Worm (Caenorhabditis elegans): Measurements from ENCODE around the gene nlp-11.

The nlp-11 gene

ce11 chrII:9646122-9646555, 45.6 kb downstream of the nlp-11 start (continued):
- TF ChIP-seq ahr-1 (tag; optimal IDR thresholded peaks at IDR 0.05) (no peak), nhr-232 (tag; optimal IDR thresholded peaks at IDR 0.05) (no peak), nfya-1 (tag; optimal IDR thresholded peaks at IDR 0.05) (peak; percentile 89), dmd-4 (tag; optimal IDR thresholded peaks at IDR 0.05; ENCODE audit: borderline replicate concordance) (peak; percentile 58), odd-2 (tag; optimal IDR thresholded peaks at IDR 0.05) (no peak), ztf-16 (tag; optimal IDR thresholded peaks at IDR 0.05) (no peak), ceh-48 (tag; optimal IDR thresholded peaks at IDR 0.05) (peak; percentile 80), K02D7.2 (tag; optimal IDR thresholded peaks at IDR 0.05) (no peak), elt-2 (tag; optimal IDR thresholded peaks at IDR 0.05) (no peak), ref-2 (tag; optimal IDR thresholded peaks at IDR 0.05) (peak; percentile 72), lim-6 (tag; optimal IDR thresholded peaks at IDR 0.05) (no peak), fkh-10 (GFP tag; optimal IDR thresholded peaks at IDR 0.05) (no peak), lin-11 (tag; optimal IDR thresholded peaks at IDR 0.05) (no peak), unc-55 (GFP tag; optimal IDR thresholded peaks at IDR 0.05) (peak; percentile 77), sox-2 (GFP tag; IDR thresholded peaks at IDR 0.05) (no peak), pat-9 (tag; optimal IDR thresholded peaks at IDR 0.05) (no peak), ceh-45 (GFP tag; IDR thresholded peaks at IDR 0.05) (no peak), eyg-1 (tag; optimal IDR thresholded peaks at IDR 0.05) (no peak), pros-1 (tag; optimal IDR thresholded peaks at IDR 0.05) (peak; percentile 78), hlh-30 (tag; optimal IDR thresholded peaks at IDR 0.05; ENCODE audit: insufficient read depth) (peak; percentile 85), ceh-9 (tag; optimal IDR thresholded peaks at IDR 0.05) (no peak), ceh-14 (tag; optimal IDR thresholded peaks at IDR 0.05) (peak; percentile 47), npax-4 (tag; optimal IDR thresholded peaks at IDR 0.05) (no peak), pag-3 (tag; optimal IDR thresholded peaks at IDR 0.05; ENCODE audit: borderline replicate concordance) (no peak), hlh-6 (tag; optimal IDR thresholded peaks at IDR 0.05) (peak; percentile 40), ceh-22 (tag; optimal IDR thresholded peaks at IDR 0.05) (no peak), ceh-6 (GFP tag; optimal IDR thresholded peaks at IDR 0.05) (peak; percentile 37), K09A11.1 (tag; optimal IDR thresholded peaks at IDR 0.05; ENCODE audit: insufficient read depth) (peak; percentile 31), C38D4.7 (GFP tag; optimal IDR thresholded peaks at IDR 0.05) (no peak), sox-4 (tag; optimal IDR thresholded peaks at IDR 0.05) (no peak), che-1 (tag; optimal IDR thresholded peaks at IDR 0.05) (no peak), tbx-2 (tag; optimal IDR thresholded peaks at IDR 0.05) (peak; percentile 66), ama-1 (optimal IDR thresholded peaks at IDR 0.05) (no peak), Y22D7AL.16 (tag; optimal IDR thresholded peaks at IDR 0.05) (no peak), ceh-2 (tag; optimal IDR thresholded peaks at IDR 0.05) (peak; percentile 45), dve-1 (tag; optimal IDR thresholded peaks at IDR 0.05) (peak; percentile 32)

ce11 chrII:9644940-9645634, 46.7 kb downstream of the nlp-11 start:
- TF ChIP-seq che-1 (tag; optimal IDR thresholded peaks at IDR 0.05) (no peak), rnt-1 (tag; optimal IDR thresholded peaks at IDR 0.05) (peak; percentile 77), elt-2 (tag; optimal IDR thresholded peaks at IDR 0.05) (peak; percentile 46), unc-55 (GFP tag; optimal IDR thresholded peaks at IDR 0.05) (peak; percentile 39), ceh-34 (tag; optimal IDR thresholded peaks at IDR 0.05) (no peak), pag-3 (tag; optimal IDR thresholded peaks at IDR 0.05; ENCODE audit: borderline replicate concordance) (no peak)

- TF ChIP-seq hlh-13 (GFP tag; optimal IDR thresholded peaks at IDR 0.05): no peak
- peak; percentile 16 for TF ChIP-seq elt-2 (tag; optimal IDR thresholded peaks at IDR 0.05)
- no peak for TF ChIP-seq Y22D7AL.16 (tag; optimal IDR thresholded peaks at IDR 0.05)
- TF ChIP-seq ceh-22 (tag; optimal IDR thresholded peaks at IDR 0.05): no peak
- no peak for TF ChIP-seq pros-1 (tag; optimal IDR thresholded peaks at IDR 0.05)
- no peak for TF ChIP-seq K09A11.1 (tag; optimal IDR thresholded peaks at IDR 0.05; ENCODE audit: insufficient read depth)
- no peak for TF ChIP-seq ceh-30 (tag; optimal IDR thresholded peaks at IDR 0.05)
These were observed 47.3 kb downstream of the nlp-11 start, which contains the start of gene fzr-1 for ce11 chrII:9644438-9644837. fzr-1 (minus strand) TSS chrII:9644466.
